Worm (Caenorhabditis elegans) whole organism, L3 larva: ENCODE data around the gene C54D10.10.

ENCODE experiments used
- ama-1 ChIP-seq: fragments of 150-350 bp; optimal IDR thresholded peaks from 2 replicates; lab custom pipeline; 2018
- elt-3 ChIP-seq, 3 experiments: fragments of 150-350 bp in 1 of 3; sonication (generic microtip) in 2 of 3; optimal IDR thresholded peaks; 2 replicates in 2 of 3; 4 replicates in 1 of 3; lab custom pipeline; 2014 to 2017; ENCODE audit warnings: missing biosample characterization in 3 of 3, missing genetic modification characterization in 3 of 3

- no peak for TF ChIP-seq elt-3 (tag; optimal IDR thresholded peaks at IDR 0.05; lab: Kevin White, UChicago)
- no peak for TF ChIP-seq ama-1 (lab: Kevin White, UChicago)
Measured at ce11 chrV:12432111-12432510, 17.7 kb downstream of the C54D10.10 start, which contains the start of gene C54D10.13.
